Worm (Caenorhabditis elegans) whole organism, late embryonic: ENCODE results near the gene knl-3.
A peak's percentile ranks its signal among the peaks of the same experiment; 100 is the strongest.

ENCODE experiments used
- T23F11.4 ChIP-seq: fragments of 200-800 bp; sonication (Bioruptor generic); optimal IDR thresholded peaks from 2 replicates; lab custom pipeline; 2018; ENCODE audit warnings: mild to moderate bottlenecking, missing genetic modification characterization, missing compliant biosample characterization
- Y22D7AL.16 ChIP-seq: sonication (generic microtip); optimal IDR thresholded peaks from 2 replicates; lab custom pipeline; 2016; ENCODE audit warnings: missing genetic modification characterization, missing compliant biosample characterization
- ama-1 ChIP-seq: fragments of 150-350 bp; optimal IDR thresholded peaks from 2 replicates; lab custom pipeline; 2014
- ceh-19 ChIP-seq: fragments of 200-800 bp; sonication (Bioruptor generic); optimal IDR thresholded peaks from 2 replicates; lab custom pipeline; 2018; ENCODE audit warnings: mild to moderate bottlenecking, missing genetic modification characterization, missing compliant biosample characterization
- ceh-2 ChIP-seq: sonication (generic microtip); optimal IDR thresholded peaks from 2 replicates; lab custom pipeline; 2016; ENCODE audit warnings: missing genotype, missing genetic modification characterization, missing compliant biosample characterization
- ceh-24 ChIP-seq: sonication (generic microtip); optimal IDR thresholded peaks from 2 replicates; lab custom pipeline; 2016; ENCODE audit warnings: mild to moderate bottlenecking, missing genetic modification characterization, missing compliant biosample characterization
- ceh-30 ChIP-seq: fragments of 150-350 bp; optimal IDR thresholded peaks from 2 replicates; lab custom pipeline; 2014; ENCODE audit warnings: missing biosample characterization, missing genetic modification characterization
- ceh-45 ChIP-seq: fragments of 200-800 bp; sonication (Bioruptor generic); IDR thresholded peaks from 2 replicates; pipeline ENCODE4 v1.3.6; 2022; ENCODE audit warnings: missing genetic modification reagents, missing genetic modification characterization, missing compliant biosample characterization
- ceh-48 ChIP-seq: sonication (generic microtip); optimal IDR thresholded peaks from 2 replicates; lab custom pipeline; 2016; ENCODE audit warnings: missing genetic modification characterization, inconsistent platforms, missing compliant biosample characterization
- ceh-6 ChIP-seq: fragments of 200-800 bp; sonication (Bioruptor generic); optimal IDR thresholded peaks from 2 replicates; lab custom pipeline; 2018; ENCODE audit warnings: mild to moderate bottlenecking, missing genetic modification characterization, missing compliant biosample characterization
- che-1 ChIP-seq: sonication (generic microtip); optimal IDR thresholded peaks from 2 replicates; lab custom pipeline; 2016; ENCODE audit warnings: mild to moderate bottlenecking, missing genetic modification characterization, missing compliant biosample characterization
- dmd-4 ChIP-seq: sonication (generic microtip); optimal IDR thresholded peaks from 2 replicates; lab custom pipeline; 2016; ENCODE audit warnings: borderline replicate concordance, missing genetic modification characterization, missing compliant biosample characterization
- elt-4 ChIP-seq: sonication (generic microtip); optimal IDR thresholded peaks from 2 replicates; lab custom pipeline; 2016; ENCODE audit warnings: missing genetic modification characterization, missing compliant biosample characterization
- fax-1 ChIP-seq: sonication (generic microtip); optimal IDR thresholded peaks from 2 replicates; lab custom pipeline; 2016; ENCODE audit warnings: missing genotype, missing genetic modification characterization, missing compliant biosample characterization
- fkh-10 ChIP-seq: fragments of 150-350 bp; optimal IDR thresholded peaks from 2 replicates; lab custom pipeline; 2014; ENCODE audit warnings: missing biosample characterization, missing genetic modification reagents, missing genetic modification characterization
- fkh-6 ChIP-seq: sonication (generic microtip); optimal IDR thresholded peaks from 2 replicates; lab custom pipeline; 2016; ENCODE audit warnings: missing genetic modification characterization, missing compliant biosample characterization
- gmeb-2 ChIP-seq: sonication (generic microtip); optimal IDR thresholded peaks from 2 replicates; lab custom pipeline; 2016; ENCODE audit warnings: missing genetic modification characterization, inconsistent platforms, missing compliant biosample characterization
- hlh-13 ChIP-seq: fragments of 200-800 bp; sonication (Bioruptor generic); optimal IDR thresholded peaks from 2 replicates; lab custom pipeline; 2018; ENCODE audit warnings: mild to moderate bottlenecking, missing genetic modification characterization, missing compliant biosample characterization
- hlh-30 ChIP-seq: sonication (generic microtip); optimal IDR thresholded peaks from 2 replicates; lab custom pipeline; 2017; ENCODE audit warnings: antibody characterized with exemption, missing genetic modification characterization, missing compliant biosample characterization; ENCODE audit not compliant: insufficient read depth
- hlh-6 ChIP-seq: sonication (generic microtip); optimal IDR thresholded peaks from 2 replicates; lab custom pipeline; 2016; ENCODE audit warnings: missing genotype, missing genetic modification characterization, missing compliant biosample characterization
- hlh-8 ChIP-seq: sonication (generic microtip); optimal IDR thresholded peaks from 2 replicates; lab custom pipeline; 2016; ENCODE audit warnings: missing genotype, missing genetic modification characterization, missing compliant biosample characterization
- lim-6 ChIP-seq: sonication (generic microtip); optimal IDR thresholded peaks from 2 replicates; lab custom pipeline; 2016; ENCODE audit warnings: missing genetic modification characterization, missing compliant biosample characterization
- madf-2 ChIP-seq: sonication (generic microtip); optimal IDR thresholded peaks from 2 replicates; lab custom pipeline; 2017; ENCODE audit warnings: missing genetic modification characterization, missing compliant biosample characterization
- mec-3 ChIP-seq: sonication (generic microtip); optimal IDR thresholded peaks from 2 replicates; lab custom pipeline; 2016; ENCODE audit warnings: borderline replicate concordance, missing genetic modification characterization, missing compliant biosample characterization
- nhr-11 ChIP-seq: fragments of 150-350 bp; optimal IDR thresholded peaks from 2 replicates; lab custom pipeline; 2014; ENCODE audit warnings: missing biosample characterization, missing genetic modification characterization
- pag-3 ChIP-seq: sonication (generic microtip); optimal IDR thresholded peaks from 2 replicates; lab custom pipeline; 2016; ENCODE audit warnings: missing compliant biosample characterization, missing genetic modification characterization, borderline replicate concordance
- pat-9 ChIP-seq: fragments of 200-800 bp; sonication (Bioruptor generic); optimal IDR thresholded peaks from 2 replicates; lab custom pipeline; 2018; ENCODE audit warnings: mild to moderate bottlenecking, missing genetic modification characterization, moderate library complexity, missing compliant biosample characterization
- pha-4 ChIP-seq: fragments of 150-350 bp; optimal IDR thresholded peaks from 2 replicates; lab custom pipeline; 2018; ENCODE audit warnings: missing biosample characterization, missing genetic modification reagents, missing genetic modification characterization
- pqm-1 ChIP-seq: sonication (generic microtip); optimal IDR thresholded peaks from 2 replicates; lab custom pipeline; 2016; ENCODE audit warnings: missing genetic modification characterization, missing compliant biosample characterization
- sdc-2 ChIP-seq: sonication (generic microtip); optimal IDR thresholded peaks from 2 replicates; lab custom pipeline; 2016; ENCODE audit warnings: missing genotype, missing genetic modification characterization, missing compliant biosample characterization
- sox-2 ChIP-seq: fragments of 200-800 bp; sonication (Bioruptor generic); IDR thresholded peaks from 2 replicates; pipeline ENCODE4 v1.3.6; 2022; ENCODE audit warnings: missing genetic modification reagents, missing genetic modification characterization, missing compliant biosample characterization
- sox-4 ChIP-seq: sonication (generic microtip); optimal IDR thresholded peaks from 2 replicates; lab custom pipeline; 2017; ENCODE audit warnings: mild to moderate bottlenecking, missing genetic modification characterization, inconsistent platforms, missing compliant biosample characterization
- syd-9 ChIP-seq: sonication (generic microtip); optimal IDR thresholded peaks from 2 replicates; lab custom pipeline; 2016; ENCODE audit warnings: mild to moderate bottlenecking, missing genetic modification characterization, moderate library complexity, missing compliant biosample characterization
- tbx-7 ChIP-seq: sonication (generic microtip); optimal IDR thresholded peaks from 2 replicates; lab custom pipeline; 2016; ENCODE audit warnings: missing genotype, missing genetic modification characterization, missing compliant biosample characterization
- unc-3 ChIP-seq, 2 experiments: fragments of 200-800 bp in 1 of 2; sonication (Bioruptor generic) in 1 of 2; sonication (generic microtip) in 1 of 2; conservative IDR thresholded peaks in 1 of 2; optimal IDR thresholded peaks in 1 of 2; 2 replicates each; pipeline versions ENCODE4 v1.3.6 to Lab custom; 2016 to 2022; ENCODE audit warnings: missing compliant biosample characterization in 2 of 2, missing genetic modification characterization in 2 of 2, missing genetic modification reagents in 1 of 2
- unc-42 ChIP-seq: sonication (generic microtip); optimal IDR thresholded peaks from 2 replicates; lab custom pipeline; 2016; ENCODE audit warnings: missing genotype, missing genetic modification characterization, missing compliant biosample characterization
- unc-55 ChIP-seq: sonication (generic microtip); optimal IDR thresholded peaks from 2 replicates; lab custom pipeline; 2017; ENCODE audit warnings: missing biosample characterization, missing genetic modification reagents, missing genetic modification characterization
- zip-5 ChIP-seq: sonication (generic microtip); optimal IDR thresholded peaks from 2 replicates; lab custom pipeline; 2016; ENCODE audit warnings: missing genetic modification characterization, missing compliant biosample characterization

The knl-3 gene

ce11 chrV:1875497-1875988 lies 6.5 kb downstream of the knl-3 start (continued):
- no peak for TF ChIP-seq ceh-45 (GFP tag; lab: Robert Waterston, UW)
- no peak for TF ChIP-seq syd-9
- TF ChIP-seq ceh-6 (GFP tag; lab: Kevin White, UChicago) = no peak
- TF ChIP-seq gmeb-2 (tag; lab: Kevin White, UChicago) = no peak
- TF ChIP-seq hlh-30 (tag; lab: Kevin White, UChicago) = no peak
- no peak for TF ChIP-seq hlh-13
- TF ChIP-seq fax-1 (tag; lab: Kevin White, UChicago) = peak; percentile 9
- TF ChIP-seq unc-42 (tag; lab: Kevin White, UChicago) = no peak
- TF ChIP-seq hlh-8 (tag; lab: Kevin White, UChicago) = no peak
- peak; percentile 14 for TF ChIP-seq tbx-7 (tag; lab: Kevin White, UChicago)
- TF ChIP-seq sox-4 (tag; lab: Kevin White, UChicago) = peak; percentile 15
- peak; percentile 20 for TF ChIP-seq dmd-4 (tag; lab: Kevin White, UChicago)
- no peak for TF ChIP-seq mec-3 (tag; lab: Kevin White, UChicago)
- TF ChIP-seq madf-2 (tag; lab: Kevin White, UChicago) = peak; percentile 1
- no peak for TF ChIP-seq sox-2 (GFP tag; lab: Robert Waterston, UW)
- no peak for TF ChIP-seq che-1 (tag; lab: Kevin White, UChicago)
- TF ChIP-seq pha-4 (tag; lab: Kevin White, UChicago) = no peak
- TF ChIP-seq unc-3 (GFP tag; conservative IDR thresholded peaks at IDR 0.05; lab: Robert Waterston, UW) = no peak
- no peak for TF ChIP-seq unc-3 (tag; optimal IDR thresholded peaks at IDR 0.05; lab: Kevin White, UChicago)
- TF ChIP-seq zip-5 (tag; lab: Kevin White, UChicago) = peak; percentile 51
- TF ChIP-seq pqm-1 (tag; lab: Kevin White, UChicago) = no peak
- TF ChIP-seq pag-3 = no peak
- no peak for TF ChIP-seq Y22D7AL.16
- TF ChIP-seq, all 69 proteins: peak for 22

ce11 chrV:1878030-1878429 lies 9.0 kb downstream of the knl-3 start:
- no peak for TF ChIP-seq sdc-2 (tag; lab: Kevin White, UChicago)
- no peak for TF ChIP-seq fkh-10 (GFP tag; lab: Kevin White, UChicago)
- no peak for TF ChIP-seq T23F11.4
- no peak for TF ChIP-seq hlh-8 (tag; lab: Kevin White, UChicago)
- no peak for TF ChIP-seq ceh-2 (tag; lab: Kevin White, UChicago)
- TF ChIP-seq hlh-13 = no peak
- TF ChIP-seq ceh-30 = no peak
- TF ChIP-seq ceh-24 = no peak
- no peak for TF ChIP-seq ceh-19 (GFP tag; lab: Kevin White, UChicago)
- TF ChIP-seq ama-1 (lab: Kevin White, UChicago) = no peak
- TF ChIP-seq lim-6 (tag; lab: Kevin White, UChicago) = no peak

ce11 chrV:1883131-1883530 lies 14.1 kb downstream of the knl-3 start:
- TF ChIP-seq ceh-48 (tag; lab: Kevin White, UChicago) (no peak), unc-55 (no peak), pag-3 (no peak), madf-2 (tag; lab: Kevin White, UChicago) (no peak), pha-4 (tag; lab: Kevin White, UChicago) (no peak), elt-4 (tag; lab: Kevin White, UChicago) (no peak), unc-3 (GFP tag; conservative IDR thresholded peaks at IDR 0.05; lab: Robert Waterston, UW) (no peak), unc-3 (tag; optimal IDR thresholded peaks at IDR 0.05; lab: Kevin White, UChicago) (no peak), hlh-6 (tag; lab: Kevin White, UChicago) (no peak), fkh-6 (tag; lab: Kevin White, UChicago) (no peak), che-1 (tag; lab: Kevin White, UChicago) (no peak), nhr-11 (tag; lab: Kevin White, UChicago) (no peak), ceh-24 (no peak), fax-1 (tag; lab: Kevin White, UChicago) (no peak), pat-9 (tag; lab: Kevin White, UChicago) (no peak)
